Fruit fly (Drosophila melanogaster) whole organism, embryonic: ENCODE data around the gene Cpr67Fb.

Experiments
- Ada2b ChIP-seq: fragments of 200-800 bp; sonication (Bioruptor generic); IDR thresholded peaks from 2 replicates; pipeline ENCODE4 v1.3.6; 2022; ENCODE audit warnings: missing biosample characterization, missing genetic modification characterization
- Aef1 ChIP-seq: fragments of 200-800 bp; sonication (Bioruptor generic); IDR thresholded peaks from 3 replicates; pipeline ENCODE4 v1.3.6; 2022; ENCODE audit warnings: missing biosample characterization, missing genetic modification characterization
- CG11560 ChIP-seq: fragments of 200-800 bp; sonication (Bioruptor generic); IDR thresholded peaks from 3 replicates; pipeline ENCODE4 v1.3.6; 2022; ENCODE audit warnings: missing biosample characterization, missing genetic modification characterization
- CG11695 ChIP-seq: fragments of 200-800 bp; sonication (Bioruptor generic); IDR thresholded peaks from 3 replicates; pipeline ENCODE4 v1.3.6; 2022; ENCODE audit warnings: missing biosample characterization, missing genetic modification characterization
- CG12071 ChIP-seq: fragments of 200-800 bp; sonication (Bioruptor generic); optimal IDR thresholded peaks from 3 replicates; lab custom pipeline; 2018; ENCODE audit warnings: missing biosample characterization, mild to moderate bottlenecking, missing genetic modification characterization
- CG14441 ChIP-seq: fragments of 200-800 bp; sonication (Bioruptor generic); IDR thresholded peaks from 2 replicates; pipeline ENCODE4 v1.3.6; 2022; ENCODE audit warnings: missing biosample characterization, missing genetic modification characterization
- CG14965 ChIP-seq: fragments of 200-800 bp; sonication (Bioruptor generic); optimal IDR thresholded peaks from 2 replicates; lab custom pipeline; 2016; ENCODE audit warnings: missing biosample characterization, missing genetic modification characterization, borderline replicate concordance
- CG17568 ChIP-seq: fragments of 200-800 bp; sonication (Bioruptor generic); optimal IDR thresholded peaks from 2 replicates; lab custom pipeline; 2018; ENCODE audit warnings: missing biosample characterization, mild to moderate bottlenecking, missing genetic modification characterization, moderate library complexity
- CG18011 ChIP-seq: fragments of 200-800 bp; sonication (Bioruptor generic); optimal IDR thresholded peaks from 2 replicates; lab custom pipeline; 2017; ENCODE audit warnings: missing biosample characterization, missing genetic modification characterization, mild to moderate bottlenecking, moderate library complexity, missing genotype
- CG2199 ChIP-seq: fragments of 200-800 bp; sonication (Bioruptor generic); IDR thresholded peaks from 3 replicates; pipeline ENCODE4 v1.3.6; 2022; ENCODE audit warnings: missing biosample characterization, missing genetic modification characterization
- CG2678 ChIP-seq: fragments of 200-800 bp; sonication (Bioruptor generic); optimal IDR thresholded peaks from 3 replicates; lab custom pipeline; 2019; ENCODE audit warnings: missing biosample characterization, mild to moderate bottlenecking, missing genetic modification characterization, moderate library complexity
- CG31388 ChIP-seq: fragments of 200-800 bp; sonication (Bioruptor generic); optimal IDR thresholded peaks from 2 replicates; lab custom pipeline; 2016; ENCODE audit warnings: missing biosample characterization, missing genetic modification characterization
- CG32772 ChIP-seq: fragments of 200-800 bp; sonication (Bioruptor generic); IDR thresholded peaks from 2 replicates; pipeline ENCODE4 v1.3.6; 2022; ENCODE audit warnings: missing biosample characterization, missing genetic modification characterization
- CG3407 ChIP-seq: fragments of 200-800 bp; sonication (Bioruptor generic); optimal IDR thresholded peaks from 2 replicates; lab custom pipeline; 2018; ENCODE audit warnings: missing biosample characterization, mild to moderate bottlenecking, missing genetic modification characterization
- CG4707 ChIP-seq: fragments of 200-800 bp; sonication (Bioruptor generic); optimal IDR thresholded peaks from 2 replicates; lab custom pipeline; 2018; ENCODE audit warnings: missing biosample characterization, mild to moderate bottlenecking, missing genetic modification characterization, moderate library complexity
- CG6683 ChIP-seq: fragments of 200-800 bp; sonication (Bioruptor generic); optimal IDR thresholded peaks from 2 replicates; lab custom pipeline; 2017; ENCODE audit warnings: missing biosample characterization, mild to moderate bottlenecking, missing genetic modification characterization, missing genetic modification reagents
- CG6689 ChIP-seq: fragments of 200-800 bp; sonication (Bioruptor generic); IDR thresholded peaks from 2 replicates; pipeline ENCODE4 v1.3.6; 2022; ENCODE audit warnings: missing biosample characterization, missing genetic modification characterization
- CG7745 ChIP-seq: fragments of 200-800 bp; sonication (Bioruptor generic); optimal IDR thresholded peaks from 2 replicates; lab custom pipeline; 2018; ENCODE audit warnings: missing biosample characterization, mild to moderate bottlenecking, missing genetic modification characterization, moderate library complexity
- CG7987 ChIP-seq: fragments of 200-800 bp; sonication (Bioruptor generic); optimal IDR thresholded peaks from 2 replicates; lab custom pipeline; 2018; ENCODE audit warnings: missing biosample characterization, mild to moderate bottlenecking, missing genetic modification characterization, moderate library complexity
- CG9609 ChIP-seq: fragments of 200-800 bp; sonication (Bioruptor generic); optimal IDR thresholded peaks from 3 replicates; lab custom pipeline; 2016; ENCODE audit warnings: missing biosample characterization, missing genetic modification characterization
- CG9876 ChIP-seq: fragments of 200-800 bp; sonication (Bioruptor generic); optimal IDR thresholded peaks from 2 replicates; lab custom pipeline; 2016; ENCODE audit warnings: missing biosample characterization, missing genetic modification characterization
- Dfd ChIP-seq, 2 experiments: fragments of >200 bp; optimal IDR thresholded peaks; 2 replicates each; lab custom pipeline; 2017; ENCODE audit warnings: missing biosample characterization in 2 of 2, missing genetic modification characterization in 2 of 2
- Ets97D ChIP-seq: fragments of 200-800 bp; sonication (Bioruptor generic); optimal IDR thresholded peaks from 3 replicates; lab custom pipeline; 2016; ENCODE audit warnings: missing biosample characterization, missing genetic modification characterization
- Jarid2 ChIP-seq: fragments of 200-800 bp; sonication (Bioruptor generic); optimal IDR thresholded peaks from 3 replicates; lab custom pipeline; 2017; ENCODE audit warnings: mild to moderate bottlenecking, missing biosample characterization, missing genetic modification reagents, missing genetic modification characterization
- Nf-YA ChIP-seq: fragments of 200-800 bp; sonication (Bioruptor generic); IDR thresholded peaks from 2 replicates; pipeline ENCODE4 v1.3.6; 2022; ENCODE audit warnings: missing biosample characterization, missing genetic modification characterization
- Side ChIP-seq: fragments of 200-800 bp; sonication (Bioruptor generic); optimal IDR thresholded peaks from 2 replicates; lab custom pipeline; 2016; ENCODE audit warnings: missing biosample characterization, missing genetic modification characterization
- Spps ChIP-seq: fragments of 200-800 bp; sonication (Bioruptor generic); optimal IDR thresholded peaks from 2 replicates; lab custom pipeline; 2018; ENCODE audit warnings: missing biosample characterization, mild to moderate bottlenecking, missing genetic modification characterization
- Stat92E ChIP-seq, 3 experiments: fragments of >200 bp in 2 of 3; fragments of 200-800 bp in 1 of 3; sonication (Bioruptor generic) in 1 of 3; optimal IDR thresholded peaks; 2 replicates each; lab custom pipeline; 2017 to 2019; ENCODE audit warnings: missing biosample characterization in 3 of 3, missing genetic modification characterization in 3 of 3, mild to moderate bottlenecking in 1 of 3, moderate library complexity in 1 of 3
- Tbp ChIP-seq: fragments of >200 bp; optimal IDR thresholded peaks from 2 replicates; lab custom pipeline; 2018; ENCODE audit warnings: missing biosample characterization, missing genetic modification characterization
- Trl ChIP-seq, 3 experiments: fragments of >200 bp in 2 of 3; fragments of 200-800 bp in 1 of 3; sonication (Bioruptor generic) in 1 of 3; optimal IDR thresholded peaks; 2 replicates in 1 of 3; 3 replicates in 2 of 3; lab custom pipeline; 2016 to 2017; ENCODE audit warnings: missing biosample characterization in 1 of 3, missing genetic modification characterization in 1 of 3
- Vsx1 ChIP-seq: fragments of 200-800 bp; sonication (Bioruptor generic); optimal IDR thresholded peaks from 2 replicates; lab custom pipeline; 2017; ENCODE audit warnings: missing biosample characterization, mild to moderate bottlenecking, missing genetic modification characterization, missing genetic modification reagents
- Xbp1 ChIP-seq: fragments of 200-800 bp; sonication (Bioruptor generic); optimal IDR thresholded peaks from 3 replicates; lab custom pipeline; 2016; ENCODE audit warnings: missing biosample characterization, mild to moderate bottlenecking, missing genetic modification characterization
- cwo ChIP-seq: fragments of 200-800 bp; sonication (Bioruptor generic); optimal IDR thresholded peaks from 3 replicates; lab custom pipeline; 2017; ENCODE audit warnings: missing biosample characterization, missing genetic modification characterization, mild to moderate bottlenecking, moderate library complexity, missing genetic modification reagents
- dm ChIP-seq: fragments of 200-800 bp; sonication (Bioruptor generic); optimal IDR thresholded peaks from 3 replicates; lab custom pipeline; 2016; ENCODE audit warnings: missing biosample characterization, missing genetic modification characterization
- fd96Cb ChIP-seq: fragments of 200-800 bp; sonication (Bioruptor generic); optimal IDR thresholded peaks from 2 replicates; lab custom pipeline; 2018; ENCODE audit warnings: missing biosample characterization, mild to moderate bottlenecking, missing genetic modification characterization, moderate library complexity
- gcm ChIP-seq: fragments of 200-800 bp; sonication (Bioruptor generic); optimal IDR thresholded peaks from 2 replicates; lab custom pipeline; 2019; ENCODE audit warnings: missing biosample characterization, mild to moderate bottlenecking, missing genetic modification characterization, moderate library complexity
- gsb-n ChIP-seq: fragments of 200-800 bp; sonication (Bioruptor generic); optimal IDR thresholded peaks from 3 replicates; lab custom pipeline; 2018; ENCODE audit warnings: missing biosample characterization, mild to moderate bottlenecking, missing genetic modification characterization
- kay ChIP-seq: fragments of 200-800 bp; sonication (Bioruptor generic); optimal IDR thresholded peaks from 2 replicates; lab custom pipeline; 2016; ENCODE audit warnings: missing biosample characterization, missing genetic modification characterization
- mirr ChIP-seq: fragments of 200-800 bp; sonication (Bioruptor generic); optimal IDR thresholded peaks from 3 replicates; lab custom pipeline; 2018; ENCODE audit warnings: missing biosample characterization, mild to moderate bottlenecking, missing genetic modification characterization
- nerfin-1 ChIP-seq: fragments of 200-800 bp; sonication (Bioruptor generic); optimal IDR thresholded peaks from 3 replicates; lab custom pipeline; 2019; ENCODE audit warnings: missing biosample characterization, mild to moderate bottlenecking, missing genetic modification characterization, moderate library complexity
- oc ChIP-seq: fragments of 200-800 bp; sonication (Bioruptor generic); optimal IDR thresholded peaks from 2 replicates; lab custom pipeline; 2018; ENCODE audit warnings: missing biosample characterization, mild to moderate bottlenecking, missing genetic modification characterization, moderate library complexity
- pros ChIP-seq: fragments of 200-800 bp; sonication (Bioruptor generic); optimal IDR thresholded peaks from 3 replicates; lab custom pipeline; 2019; ENCODE audit warnings: missing biosample characterization, mild to moderate bottlenecking, missing genetic modification characterization, moderate library complexity
- row ChIP-seq: fragments of 200-800 bp; sonication (Bioruptor generic); IDR thresholded peaks from 3 replicates; pipeline ENCODE4 v1.3.6; 2022; ENCODE audit warnings: missing biosample characterization, missing genetic modification characterization
- schlank ChIP-seq: fragments of 200-800 bp; sonication (Bioruptor generic); optimal IDR thresholded peaks from 2 replicates; lab custom pipeline; 2018; ENCODE audit warnings: missing biosample characterization, mild to moderate bottlenecking, missing genetic modification characterization
- slou ChIP-seq: fragments of 200-800 bp; sonication (Bioruptor generic); optimal IDR thresholded peaks from 3 replicates; lab custom pipeline; 2016; ENCODE audit warnings: missing biosample characterization, missing genetic modification characterization
- trem ChIP-seq: fragments of 200-800 bp; optimal IDR thresholded peaks from 3 replicates; lab custom pipeline; 2019; ENCODE audit warnings: missing biosample characterization, mild to moderate bottlenecking, missing genetic modification characterization, moderate library complexity
- twi ChIP-seq: fragments of 200-800 bp; optimal IDR thresholded peaks from 2 replicates; lab custom pipeline; 2019; ENCODE audit warnings: missing biosample characterization, mild to moderate bottlenecking, missing genetic modification characterization, moderate library complexity
- unpg ChIP-seq: fragments of 200-800 bp; sonication (Bioruptor generic); optimal IDR thresholded peaks from 3 replicates; lab custom pipeline; 2018; ENCODE audit warnings: missing biosample characterization, mild to moderate bottlenecking, missing genetic modification characterization, moderate library complexity

The Cpr67Fb gene

DNA sequence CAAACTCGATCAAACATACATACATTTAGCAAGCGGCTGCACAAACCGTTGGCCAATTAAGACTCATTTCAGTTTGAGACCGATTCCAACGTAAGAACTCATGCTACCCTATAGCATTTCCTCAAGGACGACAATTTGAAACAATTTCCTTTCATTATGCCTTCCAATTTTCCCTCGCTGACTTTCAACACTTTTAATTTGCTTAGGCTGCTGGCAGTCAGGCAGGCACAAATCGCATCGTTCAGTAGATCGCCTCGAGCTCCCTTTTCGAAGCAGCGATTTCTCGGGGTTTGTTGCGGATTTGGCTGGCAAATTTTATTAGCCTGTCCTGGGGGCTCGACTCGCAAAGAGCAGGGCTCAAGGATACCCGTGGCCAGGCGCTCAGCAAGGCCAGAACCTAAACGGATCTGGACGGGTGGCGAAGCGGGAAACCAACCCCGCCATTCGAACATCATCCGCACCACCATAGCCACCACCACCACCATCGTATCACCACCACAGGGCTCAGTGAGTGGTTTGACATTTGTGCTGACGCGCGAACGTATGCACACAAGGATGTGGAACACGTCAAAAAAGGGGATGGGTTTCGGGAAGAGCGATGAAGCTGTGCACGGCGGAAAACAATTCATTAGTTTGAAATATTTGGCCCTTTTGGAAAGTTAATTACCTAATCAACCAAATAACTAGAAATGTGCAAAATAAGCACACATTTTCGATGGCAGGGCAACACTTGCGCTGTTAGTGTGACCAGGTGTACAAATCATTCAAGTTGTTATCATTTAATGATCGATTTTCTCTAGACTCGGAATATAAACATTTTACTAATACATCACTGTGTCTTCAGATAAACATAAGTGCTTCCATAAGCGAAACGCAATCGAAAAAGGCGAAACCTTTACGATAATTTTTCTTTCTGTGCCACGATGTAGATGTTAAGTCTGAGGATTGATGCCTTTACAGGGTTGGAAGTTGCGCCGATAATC is 49.1 kb upstream of the Cpr67Fb start (continued):
- no peak for TF ChIP-seq CG7987 (GFP tag; lab: Kevin White, UChicago)
- TF ChIP-seq Nf-YA: no peak
- TF ChIP-seq trem: peak; percentile 20
- peak; percentile 10 for TF ChIP-seq CG9609 (GFP tag; lab: Kevin White, UChicago)
- no peak for TF ChIP-seq Jarid2
- TF ChIP-seq gcm (GFP tag; lab: Kevin White, UChicago): peak; percentile 1
- no peak for TF ChIP-seq CG11560 (tag; lab: Robert Waterston, UW)
- TF ChIP-seq gsb-n (tag; lab: Kevin White, UChicago): peak; percentile 11
- TF ChIP-seq Stat92E (GFP tag; optimal IDR thresholded peaks at IDR 0.05; lab: Kevin White, UChicago): no peak
- peak; percentile 17 for TF ChIP-seq oc
- TF ChIP-seq CG31388: no peak
- peak; percentile 26 for TF ChIP-seq Xbp1
- no peak for TF ChIP-seq Spps (tag; lab: Kevin White, UChicago)
- TF ChIP-seq CG14965 (GFP tag; lab: Kevin White, UChicago): no peak
- TF ChIP-seq Trl (optimal IDR thresholded peaks at IDR 0.05; lab: Kevin White, UChicago): no peak
- no peak for TF ChIP-seq Trl (GFP tag; optimal IDR thresholded peaks at IDR 0.05; lab: Kevin White, UChicago)
- TF ChIP-seq Vsx1 (GFP tag; lab: Kevin White, UChicago): no peak
- no peak for TF ChIP-seq Ada2b (GFP tag; lab: Robert Waterston, UW)
- peak; percentile 7 for TF ChIP-seq dm
- TF ChIP-seq CG2199: peak; percentile 80; the same call in 1 of the 3 replicates
- peak; percentile 51 for TF ChIP-seq fd96Cb (tag; lab: Kevin White, UChicago)
- TF ChIP-seq nerfin-1 (tag; lab: Kevin White, UChicago): no peak
- TF ChIP-seq CG32772 (GFP tag; lab: Robert Waterston, UW): no peak
- TF ChIP-seq twi (tag; lab: Kevin White, UChicago): peak; percentile 20
- peak; percentile 0 for TF ChIP-seq CG3407 (GFP tag; lab: Kevin White, UChicago)
- peak; percentile 57 for TF ChIP-seq CG2678 (tag; lab: Kevin White, UChicago)
- TF ChIP-seq cwo (GFP tag; lab: Kevin White, UChicago): no peak
- peak; percentile 91 for TF ChIP-seq pros (GFP tag; lab: Kevin White, UChicago)
- TF ChIP-seq slou (GFP tag; lab: Kevin White, UChicago): no peak
- peak; percentile 17 for TF ChIP-seq CG17568 (GFP tag; lab: Kevin White, UChicago)
- no peak for TF ChIP-seq kay
- no peak for TF ChIP-seq CG9876 (GFP tag; lab: Kevin White, UChicago)
- no peak for TF ChIP-seq CG6689 (GFP tag; lab: Robert Waterston, UW)
- no peak for TF ChIP-seq Tbp (GFP tag; lab: Kevin White, UChicago)
- no peak for TF ChIP-seq Side (GFP tag; lab: Kevin White, UChicago)
- TF ChIP-seq Dfd (GFP tag; optimal IDR thresholded peaks at IDR 0.05; lab: Kevin White, UChicago): no peak
- TF ChIP-seq Aef1 (GFP tag; lab: Robert Waterston, UW): no peak
- TF ChIP-seq schlank: no peak
- TF ChIP-seq Ets97D (GFP tag; lab: Kevin White, UChicago): no peak
- TF ChIP-seq unpg (GFP tag; lab: Kevin White, UChicago): peak; percentile 34
- TF ChIP-seq CG11695 (GFP tag; lab: Robert Waterston, UW): no peak
- TF ChIP-seq CG18011 (GFP tag; lab: Kevin White, UChicago): no peak
- TF ChIP-seq mirr (GFP tag; lab: Kevin White, UChicago): no peak
- TF ChIP-seq row (GFP tag; lab: Robert Waterston, UW): peak; percentile 60
- TF ChIP-seq CG14441 (GFP tag; lab: Robert Waterston, UW): peak; percentile 33; the same call in 1 of the 2 replicates
- no peak for TF ChIP-seq CG7745
- no peak for TF ChIP-seq CG4707 (GFP tag; lab: Kevin White, UChicago)
- no peak for TF ChIP-seq CG6683 (GFP tag; lab: Kevin White, UChicago)
- TF ChIP-seq CG12071 (GFP tag; lab: Kevin White, UChicago): no peak
